Worm (Caenorhabditis elegans) whole organism, young adult: ENCODE results near the gene C56A3.8.
A peak's percentile ranks its signal among the peaks of the same experiment; 100 is the strongest.

Source experiments
- F52B5.7 ChIP-seq: sonication (generic microtip); optimal IDR thresholded peaks from 2 replicates; lab custom pipeline; 2016; ENCODE audit warnings: mild to moderate bottlenecking, missing genetic modification characterization, missing compliant biosample characterization
- akir-1 ChIP-seq: fragments of 200-800 bp; sonication (Bioruptor generic); optimal IDR thresholded peaks from 2 replicates; lab custom pipeline; 2018; ENCODE audit warnings: mild to moderate bottlenecking, missing genetic modification characterization, moderate library complexity, missing compliant biosample characterization
- ceh-100 ChIP-seq: fragments of 200-800 bp; sonication (Bioruptor generic); IDR thresholded peaks from 2 replicates; pipeline ENCODE4 v1.3.6; 2022; ENCODE audit warnings: missing genetic modification reagents, missing genetic modification characterization, missing compliant biosample characterization
- ets-4 ChIP-seq: fragments of 200-800 bp; sonication (Bioruptor generic); optimal IDR thresholded peaks from 2 replicates; lab custom pipeline; 2018; ENCODE audit warnings: mild to moderate bottlenecking, missing genetic modification characterization, missing compliant biosample characterization
- mcd-1 ChIP-seq: fragments of 200-800 bp; sonication (Bioruptor generic); IDR thresholded peaks from 2 replicates; pipeline ENCODE4 v1.3.6; 2022; ENCODE audit warnings: missing genetic modification reagents, missing genetic modification characterization, missing compliant biosample characterization
- mel-28 ChIP-seq: sonication (generic microtip); optimal IDR thresholded peaks from 2 replicates; lab custom pipeline; 2016; ENCODE audit warnings: borderline replicate concordance, mild to moderate bottlenecking, missing genetic modification characterization, missing compliant biosample characterization
- nfya-1 ChIP-seq: sonication (generic microtip); optimal IDR thresholded peaks from 2 replicates; lab custom pipeline; 2017; ENCODE audit warnings: antibody characterized with exemption, missing compliant biosample characterization, missing genetic modification characterization, borderline replicate concordance; ENCODE audit not compliant: insufficient read depth
- nhr-80 ChIP-seq: sonication (generic microtip); optimal IDR thresholded peaks from 2 replicates; lab custom pipeline; 2016; ENCODE audit warnings: missing genetic modification characterization, missing compliant biosample characterization

- TF ChIP-seq ets-4, result no peak
- no peak for TF ChIP-seq ceh-100 (GFP tag; lab: Robert Waterston, UW)
- peak; percentile 60 for TF ChIP-seq mcd-1
- no peak for TF ChIP-seq mel-28 (tag; lab: Kevin White, UChicago)
- no peak for TF ChIP-seq nfya-1
- TF ChIP-seq F52B5.7 (tag; lab: Kevin White, UChicago), result no peak
- no peak for TF ChIP-seq akir-1 (GFP tag; lab: Kevin White, UChicago)
- peak; percentile 26 for TF ChIP-seq nhr-80 (tag; lab: Kevin White, UChicago)
These were observed 8.5 kb upstream of the C56A3.8 start, which contains the start of the genes C56A3.4 and C56A3.5 for ce11 chrV:13551601-13552000.
